Fruit fly (Drosophila melanogaster): ENCODE measurements around the gene Sema5c.
A peak's percentile ranks its signal among the peaks of the same experiment; 100 is the strongest.

Sema5c gene

DNA sequence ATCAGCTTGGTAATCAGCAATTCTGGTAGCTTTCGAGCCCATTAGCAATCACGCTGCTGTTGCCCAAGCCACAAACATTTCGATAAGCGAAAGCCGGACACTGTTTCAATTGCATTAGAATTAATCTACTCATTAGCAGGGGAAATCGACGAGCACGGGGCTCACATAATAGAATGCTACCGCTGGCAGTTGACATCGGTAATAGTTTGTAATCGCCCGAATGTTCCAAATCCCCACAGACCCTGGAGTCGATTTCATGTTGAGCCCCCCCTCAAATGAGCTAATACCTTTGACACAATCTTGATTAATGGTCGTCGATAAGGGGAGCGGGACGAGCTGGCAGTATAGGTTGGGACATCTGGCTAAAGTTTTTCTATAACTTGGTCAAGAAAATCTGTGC lies 24.0 kb downstream of the Sema5c start:
- TF ChIP-seq fd96Ca (GFP tag; IDR thresholded peaks at IDR 0.05) = no peak
- TF ChIP-seq CG4496 (GFP tag; IDR thresholded peaks at IDR 0.05) = no peak
- no peak for TF ChIP-seq CG10348 (GFP tag; IDR thresholded peaks at IDR 0.05)
- TF ChIP-seq CG32121 (GFP tag; IDR thresholded peaks at IDR 0.05) = no peak
- no peak for TF ChIP-seq CG34367 (tag; optimal IDR thresholded peaks at IDR 0.05)
- TF ChIP-seq gl (tag; optimal IDR thresholded peaks at IDR 0.05) = no peak
- no peak for TF ChIP-seq D1 (tag; optimal IDR thresholded peaks at IDR 0.05)
- TF ChIP-seq rn (GFP tag; IDR thresholded peaks at IDR 0.05) = no peak
- TF ChIP-seq CG14655 (GFP tag; optimal IDR thresholded peaks at IDR 0.05) = no peak
- no peak for TF ChIP-seq CG12605 (GFP tag; IDR thresholded peaks at IDR 0.05)
- no peak for TF ChIP-seq CG8301 (tag; optimal IDR thresholded peaks at IDR 0.05)

DNA sequence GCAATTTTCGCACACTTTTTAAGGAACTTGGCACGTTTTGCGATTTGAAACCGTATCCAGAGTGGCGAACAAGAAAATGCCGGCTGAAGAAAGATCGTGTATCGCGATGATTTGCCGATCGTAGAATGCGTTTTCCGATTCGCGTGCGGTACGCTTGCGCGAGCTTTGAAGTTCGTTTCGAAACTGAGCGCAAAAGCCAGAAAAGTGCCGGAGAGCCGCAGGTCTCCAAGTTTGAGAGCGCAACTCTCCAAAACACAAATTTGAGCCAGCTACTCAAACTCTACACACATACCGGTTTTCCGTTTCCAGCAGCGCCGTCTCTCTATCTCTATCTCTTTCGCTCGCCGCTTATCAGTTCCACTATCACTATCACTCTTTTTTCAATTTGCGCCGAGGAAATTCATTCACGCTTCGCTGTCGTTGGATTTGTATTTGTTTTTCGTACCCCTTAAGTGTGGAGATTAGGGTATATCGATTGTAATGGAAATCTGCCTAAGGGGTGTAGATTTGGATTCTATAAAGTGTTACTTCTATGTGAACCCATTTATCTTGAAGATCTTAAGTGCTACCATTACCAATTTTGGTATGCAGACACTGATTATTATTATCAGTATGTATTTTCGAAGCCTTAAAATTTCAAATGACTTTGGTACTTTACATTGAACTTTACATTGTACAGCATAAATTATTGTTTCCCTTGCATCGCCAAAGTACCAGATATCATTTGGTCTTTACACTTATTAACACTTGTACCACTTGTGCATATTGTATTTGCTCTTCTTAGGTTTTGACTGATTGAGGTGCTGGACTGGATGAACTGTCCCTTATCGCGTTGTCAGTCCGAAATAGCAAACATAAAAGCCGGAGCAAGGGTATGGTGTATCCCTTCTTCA lies 25.1 kb downstream of the Sema5c start:
- TF ChIP-seq EcR (GFP tag; optimal IDR thresholded peaks at IDR 0.05) = no peak
- TF ChIP-seq CG10348 (GFP tag; IDR thresholded peaks at IDR 0.05) = no peak
- no peak for TF ChIP-seq fd96Ca (GFP tag; IDR thresholded peaks at IDR 0.05)
- TF ChIP-seq CG8159 (tag; optimal IDR thresholded peaks at IDR 0.05) = peak; percentile 73
- TF ChIP-seq Ets98B (GFP tag; IDR thresholded peaks at IDR 0.05) = peak; percentile 25; the same call in 1 of the 2 replicates
- TF ChIP-seq CG14655 (GFP tag; optimal IDR thresholded peaks at IDR 0.05) = peak; percentile 81
- TF ChIP-seq Pif1A (GFP tag; optimal IDR thresholded peaks at IDR 0.05) = peak; percentile 77
- TF ChIP-seq CG32121 (GFP tag; IDR thresholded peaks at IDR 0.05) = no peak
- TF ChIP-seq CG4496 (GFP tag; IDR thresholded peaks at IDR 0.05) = peak; percentile 53; the same call in 2 of the 3 replicates
- TF ChIP-seq D1 (tag; optimal IDR thresholded peaks at IDR 0.05) = no peak
- TF ChIP-seq Snoo (tag; optimal IDR thresholded peaks at IDR 0.05) = no peak
- no peak for TF ChIP-seq rn (GFP tag; IDR thresholded peaks at IDR 0.05)
- peak; percentile 53 for TF ChIP-seq CG17806 (tag; optimal IDR thresholded peaks at IDR 0.05)
- TF ChIP-seq CG34367 (tag; optimal IDR thresholded peaks at IDR 0.05) = peak; percentile 49
- TF ChIP-seq CG15710 (tag; optimal IDR thresholded peaks at IDR 0.05) = peak; percentile 27
- no peak for TF ChIP-seq gl (tag; optimal IDR thresholded peaks at IDR 0.05)
- no peak for TF ChIP-seq CG13204 (GFP tag; optimal IDR thresholded peaks at IDR 0.05)
- no peak; the same call in 1 of the 2 replicates for TF ChIP-seq CG12605 (GFP tag; IDR thresholded peaks at IDR 0.05)
- TF ChIP-seq Pif1B (GFP tag; optimal IDR thresholded peaks at IDR 0.05) = peak; percentile 40
- TF ChIP-seq CG8301 (tag; optimal IDR thresholded peaks at IDR 0.05) = peak; percentile 70
- TF ChIP-seq CG9948 (tag; optimal IDR thresholded peaks at IDR 0.05) = peak; percentile 62

DNA sequence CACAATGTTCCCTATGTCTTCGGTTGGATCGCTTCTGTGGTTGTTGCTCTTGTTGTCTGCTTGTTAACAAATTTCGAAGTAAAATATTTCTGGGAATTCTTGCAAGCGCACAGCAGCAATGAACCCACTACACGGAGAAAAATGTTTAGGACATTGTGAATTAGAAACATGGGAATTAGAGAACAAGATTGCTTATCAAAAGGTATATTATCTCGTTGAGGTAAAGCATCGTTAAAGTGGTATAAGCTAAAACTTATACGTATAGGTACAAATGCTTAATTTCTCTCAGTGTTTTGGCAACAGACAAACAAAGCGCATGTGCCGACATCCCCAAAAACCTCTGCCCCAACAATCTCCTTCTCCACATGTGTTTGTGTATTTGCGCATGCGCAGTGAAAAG lies 27.9 kb downstream of the Sema5c start:
- TF ChIP-seq CG8159 (tag; optimal IDR thresholded peaks at IDR 0.05) = peak; percentile 64
- TF ChIP-seq Snoo (tag; optimal IDR thresholded peaks at IDR 0.05) = peak; percentile 82
- TF ChIP-seq CG34367 (tag; optimal IDR thresholded peaks at IDR 0.05) = peak; percentile 16
- TF ChIP-seq CG4496 (GFP tag; IDR thresholded peaks at IDR 0.05) = peak; percentile 72; the same call in 2 of the 3 replicates
- peak; percentile 60 for TF ChIP-seq CG8301 (tag; optimal IDR thresholded peaks at IDR 0.05)
- TF ChIP-seq CG15710 (tag; optimal IDR thresholded peaks at IDR 0.05) = peak; percentile 39
- TF ChIP-seq rn (GFP tag; IDR thresholded peaks at IDR 0.05) = no peak
- no peak for TF ChIP-seq gl (tag; optimal IDR thresholded peaks at IDR 0.05)
- TF ChIP-seq CG10348 (GFP tag; IDR thresholded peaks at IDR 0.05) = no peak
- peak; percentile 72 for TF ChIP-seq Pif1A (GFP tag; optimal IDR thresholded peaks at IDR 0.05)
- TF ChIP-seq CG13204 (GFP tag; optimal IDR thresholded peaks at IDR 0.05) = no peak
- TF ChIP-seq Pif1B (GFP tag; optimal IDR thresholded peaks at IDR 0.05) = peak; percentile 55
- peak; percentile 71 for TF ChIP-seq CG14655 (GFP tag; optimal IDR thresholded peaks at IDR 0.05)
- TF ChIP-seq CG12605 (GFP tag; IDR thresholded peaks at IDR 0.05) = no peak
- peak; percentile 62 for TF ChIP-seq CG9948 (tag; optimal IDR thresholded peaks at IDR 0.05)
- TF ChIP-seq Ets98B (GFP tag; IDR thresholded peaks at IDR 0.05) = 0 out of 2 replicates have a peak, but pooled peaks have one; percentile 15
- peak; percentile 19; the same call in 1 of the 3 replicates for TF ChIP-seq fd96Ca (GFP tag; IDR thresholded peaks at IDR 0.05)
- TF ChIP-seq CG17806 (tag; optimal IDR thresholded peaks at IDR 0.05) = peak; percentile 66
- TF ChIP-seq EcR (GFP tag; optimal IDR thresholded peaks at IDR 0.05) = no peak

DNA sequence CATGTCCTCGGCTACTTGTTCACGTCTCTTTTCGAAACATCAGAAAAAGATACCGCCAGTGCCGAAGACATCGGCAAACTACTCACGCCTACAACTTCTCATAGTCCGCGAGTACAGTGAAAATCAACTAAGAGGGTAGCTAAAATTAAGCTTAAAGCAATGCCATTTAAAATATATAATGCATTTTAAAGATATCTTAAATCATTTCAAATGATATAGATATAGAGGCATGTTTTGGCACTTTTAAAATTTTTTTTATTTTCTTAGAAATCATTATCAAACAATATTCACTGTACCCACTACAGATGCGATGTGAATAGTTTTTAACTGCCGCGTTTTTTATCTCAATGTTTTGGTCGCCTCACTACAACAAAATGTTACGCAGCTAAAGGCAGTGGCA lies 31.0 kb downstream of the Sema5c start:
- TF ChIP-seq CG4496 (GFP tag; IDR thresholded peaks at IDR 0.05) (peak; percentile 59; the same call in 1 of the 3 replicates), Ets98B (GFP tag; IDR thresholded peaks at IDR 0.05) (peak; percentile 21; the same call in 1 of the 2 replicates), CG10348 (GFP tag; IDR thresholded peaks at IDR 0.05) (no peak), EcR (GFP tag; optimal IDR thresholded peaks at IDR 0.05) (no peak), Snoo (tag; optimal IDR thresholded peaks at IDR 0.05) (no peak), rn (GFP tag; IDR thresholded peaks at IDR 0.05) (0 out of 2 replicates have a peak, but pooled peaks have one; percentile 17), Pif1A (GFP tag; optimal IDR thresholded peaks at IDR 0.05) (peak; percentile 13), CG15710 (tag; optimal IDR thresholded peaks at IDR 0.05) (peak; percentile 8), Pif1B (GFP tag; optimal IDR thresholded peaks at IDR 0.05) (no peak), D1 (tag; optimal IDR thresholded peaks at IDR 0.05) (no peak), CG32121 (GFP tag; IDR thresholded peaks at IDR 0.05) (peak; percentile 43; the same call in 1 of the 2 replicates), CG8159 (tag; optimal IDR thresholded peaks at IDR 0.05) (peak; percentile 43), gl (tag; optimal IDR thresholded peaks at IDR 0.05) (no peak), CG17806 (tag; optimal IDR thresholded peaks at IDR 0.05) (peak; percentile 22), fd96Ca (GFP tag; IDR thresholded peaks at IDR 0.05) (no peak), CG14655 (GFP tag; optimal IDR thresholded peaks at IDR 0.05) (peak; percentile 46), CG8301 (tag; optimal IDR thresholded peaks at IDR 0.05) (no peak), CG13204 (GFP tag; optimal IDR thresholded peaks at IDR 0.05) (no peak), CG34367 (tag; optimal IDR thresholded peaks at IDR 0.05) (no peak), CG12605 (GFP tag; IDR thresholded peaks at IDR 0.05) (peak; percentile 36; the same call in 1 of the 2 replicates), CG9948 (tag; optimal IDR thresholded peaks at IDR 0.05) (peak; percentile 0)
